Worm (Caenorhabditis elegans) whole organism, mixed stage, embryonic: ENCODE results near the gene F53F8.3.

Experiments used
- mep-1 ChIP-seq: fragments of 150-350 bp; optimal IDR thresholded peaks from 2 replicates; lab custom pipeline; 2017; ENCODE audit warnings: missing biosample characterization, missing genetic modification reagents, missing genetic modification characterization, inconsistent platforms
- pha-4 ChIP-seq: fragments of 150-350 bp; optimal IDR thresholded peaks from 2 replicates; lab custom pipeline; 2018; ENCODE audit warnings: missing biosample characterization, missing genetic modification reagents, missing genetic modification characterization

ce11 chrV:20666905-20667304 is 22.4 kb downstream of the F53F8.3 start, which contains the start of gene mlt-11:
- no peak for TF ChIP-seq mep-1
- TF ChIP-seq pha-4 (tag; lab: Kevin White, UChicago) = no peak
